Worm (Caenorhabditis elegans): ENCODE measurements around the gene C05C8.5.

Gene C05C8.5

DNA sequence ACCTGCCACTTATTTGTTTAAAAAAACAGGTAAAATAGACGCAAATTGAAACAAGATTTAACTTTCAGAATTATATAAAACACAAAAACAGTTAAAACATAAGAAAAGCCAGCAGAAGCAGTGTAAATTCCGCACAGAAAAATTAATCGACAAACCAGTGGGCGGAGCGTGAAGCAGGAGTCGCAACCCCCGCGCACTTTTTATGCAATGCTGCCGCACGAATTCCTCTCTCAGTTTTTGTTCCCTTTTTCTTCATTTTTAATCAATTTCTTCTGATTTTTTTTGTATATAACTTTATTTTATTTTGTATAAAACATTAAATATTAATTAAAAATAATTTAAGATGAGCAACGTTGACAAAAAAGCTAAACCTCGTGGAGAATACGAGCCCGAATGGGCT, 3.8 kb downstream of the C05C8.5 start, which contains the start of the genes gei-6 and krr-1 (continued):
- peak; percentile 49 for TF ChIP-seq swsn-7 (tag; optimal IDR thresholded peaks at IDR 0.05)
- TF ChIP-seq nhr-12 (tag; optimal IDR thresholded peaks at IDR 0.05) = no peak
- no peak for TF ChIP-seq lin-14 (GFP tag; optimal IDR thresholded peaks at IDR 0.05)
- peak; percentile 77 for TF ChIP-seq unc-130 (tag; optimal IDR thresholded peaks at IDR 0.05)
- peak; percentile 7 to 52 (median 26) for TF ChIP-seq ceh-82 (tag; optimal IDR thresholded peaks at IDR 0.05)
- TF ChIP-seq mab-9 (GFP tag; IDR thresholded peaks at IDR 0.05) = no peak
- TF ChIP-seq rnt-1 (tag; optimal IDR thresholded peaks at IDR 0.05) = peak; percentile 64
- peak; percentile 60 for TF ChIP-seq snu-23 (GFP tag; optimal IDR thresholded peaks at IDR 0.05)
- TF ChIP-seq pag-3 (tag; optimal IDR thresholded peaks at IDR 0.05; ENCODE audit: borderline replicate concordance, insufficient read depth) = no peak
- no peak for TF ChIP-seq ceh-8 (GFP tag; optimal IDR thresholded peaks at IDR 0.05)
- peak; percentile 32 to 37 for TF ChIP-seq lsy-2 (tag; optimal IDR thresholded peaks at IDR 0.05)
- TF ChIP-seq ceh-88 (GFP tag; IDR thresholded peaks at IDR 0.05) = no peak
- TF ChIP-seq ama-1 (optimal IDR thresholded peaks at IDR 0.05) = no peak
- TF ChIP-seq nhr-76 (tag; optimal IDR thresholded peaks at IDR 0.05) = no peak
- TF ChIP-seq lin-15B (tag; optimal IDR thresholded peaks at IDR 0.05) = peak; percentile 60
- TF ChIP-seq jun-1 (tag; optimal IDR thresholded peaks at IDR 0.05) = no peak
- TF ChIP-seq ets-5 (GFP tag; IDR thresholded peaks at IDR 0.05) = no peak
- TF ChIP-seq ces-1 (GFP tag; optimal IDR thresholded peaks at IDR 0.05) = no peak
- peak in 1 of 6 experiments; percentile 57 for TF ChIP-seq elt-3 (tag; optimal IDR thresholded peaks at IDR 0.05)
- TF ChIP-seq efl-1 (optimal IDR thresholded peaks at IDR 0.05) = peak; percentile 57 to 61
- TF ChIP-seq efl-1 (GFP tag; optimal IDR thresholded peaks at IDR 0.05 in 1 of 2) = peak; percentile 59 to 96
- no peak for TF ChIP-seq fkh-8 (tag; optimal IDR thresholded peaks at IDR 0.05)
- no peak for TF ChIP-seq unc-98 (GFP tag; IDR thresholded peaks at IDR 0.05)
- peak; percentile 60 for TF ChIP-seq nhr-71 (tag; optimal IDR thresholded peaks at IDR 0.05)
- TF ChIP-seq isw-1 (GFP tag; IDR thresholded peaks at IDR 0.05) = no peak
- no peak for TF ChIP-seq aha-1 (tag; optimal IDR thresholded peaks at IDR 0.05)
- peak; percentile 36 for TF ChIP-seq dsc-1 (tag; optimal IDR thresholded peaks at IDR 0.05)
- TF ChIP-seq C34B4.2 (tag; optimal IDR thresholded peaks at IDR 0.05) = no peak
- TF ChIP-seq unc-30 (tag; optimal IDR thresholded peaks at IDR 0.05) = no peak
- no peak for TF ChIP-seq hlh-17 (GFP tag; optimal IDR thresholded peaks at IDR 0.05; ENCODE audit: borderline replicate concordance)
- TF ChIP-seq tlp-1 (tag; optimal IDR thresholded peaks at IDR 0.05) = no peak
- TF ChIP-seq egl-27 (tag; optimal IDR thresholded peaks at IDR 0.05) = no peak
- TF ChIP-seq unc-86 (tag; optimal IDR thresholded peaks at IDR 0.05) = peak; percentile 7
- TF ChIP-seq blmp-1 (tag; optimal IDR thresholded peaks at IDR 0.05) = peak; percentile 8
- no peak for TF ChIP-seq pqm-1 (tag; optimal IDR thresholded peaks at IDR 0.05)
- TF ChIP-seq lin-35 (GFP tag; optimal IDR thresholded peaks at IDR 0.05) = peak; percentile 27 to 56
- TF ChIP-seq C16A3.4 (tag; optimal IDR thresholded peaks at IDR 0.05) = peak; percentile 59
- TF ChIP-seq unc-62 (GFP tag; optimal IDR thresholded peaks at IDR 0.05) = no peak

DNA sequence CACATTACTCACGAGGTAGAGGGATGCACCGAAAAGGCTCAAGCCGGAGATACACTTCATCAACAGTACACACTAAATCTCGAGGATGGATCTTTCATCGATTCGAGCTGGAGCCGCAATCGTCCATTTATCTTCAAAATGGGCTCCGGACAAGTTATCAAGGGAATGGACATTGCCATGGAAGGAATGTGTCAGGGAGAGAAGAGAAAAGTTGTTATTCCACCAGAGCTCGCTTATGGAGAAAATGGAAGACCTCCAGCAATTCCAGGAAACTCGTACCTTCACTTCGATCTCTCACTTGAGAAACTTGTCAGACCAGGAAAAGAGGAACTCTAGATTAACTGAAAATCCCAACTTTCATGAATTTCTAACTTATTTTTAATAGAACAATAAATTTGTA, 8.7 kb downstream of the C05C8.5 start:
- TF ChIP-seq sup-37 (GFP tag; optimal IDR thresholded peaks at IDR 0.05) (no peak), efl-1 (optimal IDR thresholded peaks at IDR 0.05) (no peak), efl-1 (GFP tag; optimal IDR thresholded peaks at IDR 0.05 in 1 of 2) (peak in 1 of 2 experiments; percentile 10)

- no peak for TF ChIP-seq sup-37 (GFP tag; optimal IDR thresholded peaks at IDR 0.05)
- no peak for TF ChIP-seq ztf-11 (tag; optimal IDR thresholded peaks at IDR 0.05)
- no peak for TF ChIP-seq dsc-1 (tag; optimal IDR thresholded peaks at IDR 0.05)
- no peak for TF ChIP-seq sptf-1 (tag; optimal IDR thresholded peaks at IDR 0.05)
- TF ChIP-seq pag-3 (tag; optimal IDR thresholded peaks at IDR 0.05; ENCODE audit: borderline replicate concordance, insufficient read depth) = no peak
- peak; percentile 20 for TF ChIP-seq mep-1 (tag; optimal IDR thresholded peaks at IDR 0.05)
- no peak for TF ChIP-seq ets-5 (GFP tag; IDR thresholded peaks at IDR 0.05)
- no peak for TF ChIP-seq nhr-47 (tag; optimal IDR thresholded peaks at IDR 0.05)
- no peak for TF ChIP-seq unc-86 (tag; optimal IDR thresholded peaks at IDR 0.05)
- no peak for TF ChIP-seq mef-2 (tag; optimal IDR thresholded peaks at IDR 0.05)
- peak; percentile 68 for TF ChIP-seq blmp-1 (tag; optimal IDR thresholded peaks at IDR 0.05)
- TF ChIP-seq nhr-71 (tag; optimal IDR thresholded peaks at IDR 0.05) = no peak
- peak; percentile 46 for TF ChIP-seq lin-14 (GFP tag; optimal IDR thresholded peaks at IDR 0.05)
- TF ChIP-seq nhr-11 (tag; optimal IDR thresholded peaks at IDR 0.05) = no peak
- no peak for TF ChIP-seq jun-1 (tag; optimal IDR thresholded peaks at IDR 0.05)
- no peak for TF ChIP-seq mab-9 (GFP tag; IDR thresholded peaks at IDR 0.05)
- no peak for TF ChIP-seq irx-1 (tag; optimal IDR thresholded peaks at IDR 0.05)
- TF ChIP-seq fkh-10 (GFP tag; optimal IDR thresholded peaks at IDR 0.05) = no peak
- TF ChIP-seq snu-23 (GFP tag; optimal IDR thresholded peaks at IDR 0.05) = no peak
- no peak for TF ChIP-seq snpc-4 (tag; optimal IDR thresholded peaks at IDR 0.05)
- no peak for TF ChIP-seq aly-2 (tag; optimal IDR thresholded peaks at IDR 0.05)
- no peak for TF ChIP-seq ceh-88 (GFP tag; IDR thresholded peaks at IDR 0.05)
- no peak for TF ChIP-seq lin-13 (GFP tag; optimal IDR thresholded peaks at IDR 0.05)
- TF ChIP-seq rnt-1 (tag; optimal IDR thresholded peaks at IDR 0.05) = peak; percentile 3
These were observed 9.7 kb downstream of the C05C8.5 start, which contains the start of gene fkb-3 for ce11 chrV:7224947-7225346. Gene fkb-3 (plus strand): TSS chrV:7225223.

Measured in whole organism, L1 larva.